Worm (Caenorhabditis elegans): ENCODE results near the gene elo-7.

ce11 chrIV:9545986-9546385 is 16.2 kb downstream of the elo-7 start, which contains the start of gene T05A1.5:
- TF ChIP-seq dao-5 (tag; optimal IDR thresholded peaks at IDR 0.05) (no peak), W03F9.2 (tag; optimal IDR thresholded peaks at IDR 0.05) (no peak)
